Fruit fly (Drosophila melanogaster) whole organism, embryonic: Measurements from ENCODE around the gene CG15449.
A peak's percentile ranks its signal among the peaks of the same experiment; 100 is the strongest.

ENCODE experiments used
- Abd-B ChIP-seq: fragments of 200-800 bp; sonication (Bioruptor generic); optimal IDR thresholded peaks from 2 replicates; lab custom pipeline; 2018; ENCODE audit warnings: missing biosample characterization, mild to moderate bottlenecking, missing genetic modification characterization, moderate library complexity
- C15 ChIP-seq: fragments of 200-800 bp; sonication (Bioruptor generic); IDR thresholded peaks from 3 replicates; pipeline ENCODE4 v1.3.6; 2022; ENCODE audit warnings: missing biosample characterization, missing genetic modification characterization
- CG10462 ChIP-seq: fragments of 200-800 bp; sonication (Bioruptor generic); optimal IDR thresholded peaks from 2 replicates; lab custom pipeline; 2016; ENCODE audit warnings: missing biosample characterization, missing genetic modification characterization
- CG12155 ChIP-seq: fragments of 200-800 bp; sonication (Bioruptor generic); optimal IDR thresholded peaks from 3 replicates; lab custom pipeline; 2016; ENCODE audit warnings: missing biosample characterization, missing genetic modification characterization
- CG12391 ChIP-seq: fragments of 200-800 bp; sonication (Bioruptor generic); optimal IDR thresholded peaks from 3 replicates; lab custom pipeline; 2018; ENCODE audit warnings: missing biosample characterization, mild to moderate bottlenecking, missing genetic modification characterization, moderate library complexity
- CG12769 ChIP-seq: fragments of 200-800 bp; sonication (Bioruptor generic); optimal IDR thresholded peaks from 2 replicates; lab custom pipeline; 2019; ENCODE audit warnings: missing biosample characterization, mild to moderate bottlenecking, missing genetic modification characterization, moderate library complexity
- CG15696 ChIP-seq: fragments of 200-800 bp; sonication (Bioruptor generic); optimal IDR thresholded peaks from 2 replicates; lab custom pipeline; 2019; ENCODE audit warnings: missing biosample characterization, mild to moderate bottlenecking, missing genetic modification characterization, moderate library complexity
- CG16815 ChIP-seq: fragments of 200-800 bp; sonication (Bioruptor generic); optimal IDR thresholded peaks from 3 replicates; lab custom pipeline; 2017; ENCODE audit warnings: missing biosample characterization, mild to moderate bottlenecking, missing genetic modification characterization
- CG17359 ChIP-seq: fragments of 200-800 bp; sonication (Bioruptor generic); optimal IDR thresholded peaks from 3 replicates; lab custom pipeline; 2018; ENCODE audit warnings: missing biosample characterization, mild to moderate bottlenecking, missing genetic modification characterization, moderate library complexity
- CG18619 ChIP-seq: fragments of 200-800 bp; sonication (Bioruptor generic); optimal IDR thresholded peaks from 3 replicates; lab custom pipeline; 2017; ENCODE audit warnings: missing biosample characterization, mild to moderate bottlenecking, missing genetic modification characterization
- CG18764 ChIP-seq: fragments of 200-800 bp; sonication (Bioruptor generic); optimal IDR thresholded peaks from 3 replicates; lab custom pipeline; 2016; ENCODE audit warnings: missing biosample characterization, missing genetic modification characterization
- CG2120 ChIP-seq: fragments of 200-800 bp; sonication (Bioruptor generic); optimal IDR thresholded peaks from 3 replicates; lab custom pipeline; 2016; ENCODE audit warnings: missing biosample characterization, missing genetic modification characterization
- CG2712 ChIP-seq: fragments of 200-800 bp; optimal IDR thresholded peaks from 3 replicates; lab custom pipeline; 2019; ENCODE audit warnings: missing biosample characterization, mild to moderate bottlenecking, missing genetic modification characterization, moderate library complexity
- CG30403 ChIP-seq: fragments of 200-800 bp; sonication (Bioruptor generic); optimal IDR thresholded peaks from 3 replicates; lab custom pipeline; 2016; ENCODE audit warnings: missing biosample characterization, missing genetic modification characterization
- CG32767 ChIP-seq: fragments of 200-800 bp; sonication (Bioruptor generic); IDR thresholded peaks from 2 replicates; pipeline ENCODE4 v1.3.6; 2022; ENCODE audit warnings: missing biosample characterization, missing genetic modification characterization
- CG3281 ChIP-seq: fragments of 200-800 bp; sonication (Bioruptor generic); optimal IDR thresholded peaks from 3 replicates; lab custom pipeline; 2017; ENCODE audit warnings: missing biosample characterization, mild to moderate bottlenecking, missing genetic modification characterization
- CG3407 ChIP-seq: fragments of 200-800 bp; sonication (Bioruptor generic); optimal IDR thresholded peaks from 2 replicates; lab custom pipeline; 2018; ENCODE audit warnings: missing biosample characterization, mild to moderate bottlenecking, missing genetic modification characterization
- CG4328 ChIP-seq: fragments of 200-800 bp; sonication (Bioruptor generic); optimal IDR thresholded peaks from 3 replicates; lab custom pipeline; 2017; ENCODE audit warnings: missing biosample characterization, missing genetic modification reagents, missing genetic modification characterization
- CG4404 ChIP-seq: fragments of 200-800 bp; sonication (Bioruptor generic); IDR thresholded peaks from 2 replicates; pipeline ENCODE4 v1.3.6; 2022; ENCODE audit warnings: missing biosample characterization, missing genetic modification characterization
- CG4820 ChIP-seq: fragments of 200-800 bp; sonication (Bioruptor generic); optimal IDR thresholded peaks from 3 replicates; lab custom pipeline; 2016; ENCODE audit warnings: missing biosample characterization, missing genetic modification characterization
- CG6765 ChIP-seq: fragments of 200-800 bp; sonication (Bioruptor generic); optimal IDR thresholded peaks from 3 replicates; lab custom pipeline; 2017; ENCODE audit warnings: missing biosample characterization, mild to moderate bottlenecking, missing genetic modification characterization
- CG8281 ChIP-seq: fragments of 200-800 bp; sonication (Bioruptor generic); optimal IDR thresholded peaks from 2 replicates; lab custom pipeline; 2018; ENCODE audit warnings: missing biosample characterization, mild to moderate bottlenecking, missing genetic modification characterization, moderate library complexity
- CG9437 ChIP-seq: fragments of 200-800 bp; sonication (Bioruptor generic); optimal IDR thresholded peaks from 2 replicates; lab custom pipeline; 2018; ENCODE audit warnings: missing biosample characterization, mild to moderate bottlenecking, missing genetic modification characterization
- CoRest ChIP-seq: fragments of 200-800 bp; sonication (Bioruptor generic); optimal IDR thresholded peaks from 3 replicates; lab custom pipeline; 2018; ENCODE audit warnings: missing biosample characterization, mild to moderate bottlenecking, missing genetic modification characterization, moderate library complexity
- Dip2 ChIP-seq: fragments of 200-800 bp; sonication (Bioruptor generic); IDR thresholded peaks from 2 replicates; pipeline ENCODE4 v1.3.6; 2022; ENCODE audit warnings: missing biosample characterization, missing genetic modification characterization
- Drgx ChIP-seq: fragments of 200-800 bp; sonication (Bioruptor generic); IDR thresholded peaks from 2 replicates; pipeline ENCODE4 v1.3.6; 2022; ENCODE audit warnings: missing biosample characterization, missing genetic modification characterization
- H2.0 ChIP-seq: fragments of 200-800 bp; sonication (Bioruptor generic); IDR thresholded peaks from 2 replicates; pipeline ENCODE4 v1.3.6; 2022; ENCODE audit warnings: missing biosample characterization, missing genetic modification characterization
- HmgD ChIP-seq: fragments of 200-800 bp; sonication (Bioruptor generic); optimal IDR thresholded peaks from 3 replicates; lab custom pipeline; 2016; ENCODE audit warnings: missing biosample characterization, missing genetic modification characterization
- Max ChIP-seq: fragments of 200-800 bp; sonication (Bioruptor generic); optimal IDR thresholded peaks from 2 replicates; lab custom pipeline; 2016; ENCODE audit warnings: missing biosample characterization, mild to moderate bottlenecking, missing genetic modification characterization
- Mes4 ChIP-seq: fragments of 200-800 bp; sonication (Bioruptor generic); optimal IDR thresholded peaks from 2 replicates; lab custom pipeline; 2016; ENCODE audit warnings: missing biosample characterization, missing genetic modification characterization
- Mrtf ChIP-seq: fragments of 200-800 bp; sonication (Bioruptor generic); IDR thresholded peaks from 3 replicates; pipeline ENCODE4 v1.3.6; 2022; ENCODE audit warnings: missing biosample characterization, missing genetic modification characterization
- NFAT ChIP-seq: fragments of 200-800 bp; sonication (Bioruptor generic); IDR thresholded peaks from 2 replicates; pipeline ENCODE4 v1.3.6; 2022; ENCODE audit warnings: missing biosample characterization, missing genetic modification characterization
- Oli ChIP-seq: fragments of 200-800 bp; sonication (Bioruptor generic); optimal IDR thresholded peaks from 2 replicates; lab custom pipeline; 2018; ENCODE audit warnings: missing biosample characterization, mild to moderate bottlenecking, missing genetic modification characterization, moderate library complexity
- Sox102F ChIP-seq: fragments of 200-800 bp; sonication (Bioruptor generic); optimal IDR thresholded peaks from 2 replicates; lab custom pipeline; 2018; ENCODE audit warnings: missing biosample characterization, mild to moderate bottlenecking, missing genetic modification characterization, moderate library complexity
- ase ChIP-seq: fragments of 200-800 bp; sonication (Bioruptor generic); IDR thresholded peaks from 3 replicates; pipeline ENCODE4 v1.3.6; 2022; ENCODE audit warnings: missing biosample characterization, missing genetic modification characterization
- btn ChIP-seq: fragments of 200-800 bp; sonication (Bioruptor generic); optimal IDR thresholded peaks from 2 replicates; lab custom pipeline; 2016; ENCODE audit warnings: missing biosample characterization, missing genetic modification characterization
- cato ChIP-seq: fragments of 200-800 bp; sonication (Bioruptor generic); optimal IDR thresholded peaks from 2 replicates; lab custom pipeline; 2016; ENCODE audit warnings: missing biosample characterization, missing genetic modification characterization, borderline replicate concordance
- dm ChIP-seq: fragments of 200-800 bp; sonication (Bioruptor generic); optimal IDR thresholded peaks from 3 replicates; lab custom pipeline; 2016; ENCODE audit warnings: missing biosample characterization, missing genetic modification characterization
- dysf ChIP-seq: fragments of 200-800 bp; sonication (Bioruptor generic); IDR thresholded peaks from 3 replicates; pipeline ENCODE4 v1.3.6; 2022; ENCODE audit warnings: missing biosample characterization, missing genetic modification characterization
- eve ChIP-seq, 2 experiments: fragments of >200 bp; optimal IDR thresholded peaks; 2 replicates each; lab custom pipeline; 2017; ENCODE audit warnings: missing biosample characterization in 2 of 2, missing genetic modification characterization in 2 of 2
- fd96Cb ChIP-seq: fragments of 200-800 bp; sonication (Bioruptor generic); optimal IDR thresholded peaks from 2 replicates; lab custom pipeline; 2018; ENCODE audit warnings: missing biosample characterization, mild to moderate bottlenecking, missing genetic modification characterization, moderate library complexity
- nmo ChIP-seq: fragments of 200-800 bp; sonication (Bioruptor generic); optimal IDR thresholded peaks from 2 replicates; lab custom pipeline; 2018; ENCODE audit warnings: missing biosample characterization, mild to moderate bottlenecking, missing genetic modification characterization, moderate library complexity
- phol ChIP-seq: fragments of 200-800 bp; sonication (Bioruptor generic); optimal IDR thresholded peaks from 3 replicates; lab custom pipeline; 2018; ENCODE audit warnings: missing biosample characterization, mild to moderate bottlenecking, missing genetic modification characterization, moderate library complexity
- pnt ChIP-seq: fragments of 200-800 bp; sonication (Bioruptor generic); optimal IDR thresholded peaks from 3 replicates; lab custom pipeline; 2016; ENCODE audit warnings: missing biosample characterization, missing genetic modification characterization
- ranshi ChIP-seq: fragments of 200-800 bp; sonication (Bioruptor generic); IDR thresholded peaks from 2 replicates; pipeline ENCODE4 v1.3.6; 2022; ENCODE audit warnings: missing biosample characterization, missing genetic modification characterization
- sens-2 ChIP-seq: fragments of 200-800 bp; sonication (Bioruptor generic); IDR thresholded peaks from 2 replicates; pipeline ENCODE4 v1.3.6; 2022; ENCODE audit warnings: missing biosample characterization, missing genetic modification characterization
- seq ChIP-seq: fragments of 200-800 bp; sonication (Bioruptor generic); IDR thresholded peaks from 2 replicates; pipeline ENCODE4 v1.3.6; 2022; ENCODE audit warnings: missing biosample characterization, missing genetic modification characterization
- tap ChIP-seq: fragments of 200-800 bp; optimal IDR thresholded peaks from 3 replicates; lab custom pipeline; 2019; ENCODE audit warnings: missing biosample characterization, mild to moderate bottlenecking, missing genetic modification characterization, moderate library complexity
- tin ChIP-seq: fragments of 200-800 bp; sonication (Bioruptor generic); optimal IDR thresholded peaks from 3 replicates; lab custom pipeline; 2016; ENCODE audit warnings: missing biosample characterization, missing genetic modification characterization
- trem ChIP-seq: fragments of 200-800 bp; optimal IDR thresholded peaks from 3 replicates; lab custom pipeline; 2019; ENCODE audit warnings: missing biosample characterization, mild to moderate bottlenecking, missing genetic modification characterization, moderate library complexity

The CG15449 gene

dm6 chrX:21044831-21045447 is 4.5 kb upstream of the CG15449 start, which contains the start of gene Cbs (continued):
- TF ChIP-seq CoRest (tag; lab: Kevin White, UChicago) (peak; percentile 74), CG16815 (GFP tag; lab: Kevin White, UChicago) (peak; percentile 57), Dip2 (no peak), CG6765 (peak; percentile 41), CG8281 (tag; lab: Kevin White, UChicago) (peak; percentile 26), pnt (GFP tag; lab: Kevin White, UChicago) (no peak), seq (GFP tag; lab: Robert Waterston, UW) (0 out of 2 replicates have a peak, but pooled peaks have one; percentile 42), CG12769 (peak; percentile 54), CG17359 (tag; lab: Kevin White, UChicago) (peak; percentile 43), ranshi (GFP tag; lab: Robert Waterston, UW) (peak; percentile 70), CG3281 (GFP tag; lab: Kevin White, UChicago) (peak; percentile 75), CG3407 (GFP tag; lab: Kevin White, UChicago) (no peak), dm (GFP tag; lab: Kevin White, UChicago) (no peak), nmo (GFP tag; lab: Kevin White, UChicago) (peak; percentile 71), CG4404 (GFP tag; lab: Robert Waterston, UW) (no peak), CG30403 (GFP tag; lab: Kevin White, UChicago) (peak; percentile 53), CG2120 (GFP tag; lab: Kevin White, UChicago) (peak; percentile 31), Oli (tag; lab: Kevin White, UChicago) (peak; percentile 79), Mrtf (GFP tag; lab: Robert Waterston, UW) (peak; percentile 65; the same call in 2 of the 3 replicates), CG4820 (GFP tag; lab: Kevin White, UChicago) (peak; percentile 50), CG10462 (GFP tag; lab: Kevin White, UChicago) (peak; percentile 27), CG12155 (GFP tag; lab: Kevin White, UChicago) (peak; percentile 45), CG15696 (tag; lab: Kevin White, UChicago) (peak; percentile 49), NFAT (GFP tag; lab: Robert Waterston, UW) (peak; percentile 81), dysf (GFP tag; lab: Robert Waterston, UW) (peak; percentile 71), C15 (GFP tag; lab: Robert Waterston, UW) (no peak), CG2712 (peak; percentile 49), ase (GFP tag; lab: Robert Waterston, UW) (peak; percentile 57; the same call in 1 of the 3 replicates), CG9437 (peak; percentile 76), tap (peak; percentile 14), Max (GFP tag; lab: Kevin White, UChicago) (peak; percentile 38), CG18764 (GFP tag; lab: Kevin White, UChicago) (no peak), H2.0 (GFP tag; lab: Robert Waterston, UW) (peak; percentile 66), CG18619 (GFP tag; lab: Kevin White, UChicago) (peak; percentile 80), sens-2 (GFP tag; lab: Robert Waterston, UW) (0 out of 2 replicates have a peak, but pooled peaks have one; percentile 12), fd96Cb (tag; lab: Kevin White, UChicago) (peak; percentile 32), Mes4 (GFP tag; lab: Kevin White, UChicago) (no peak), eve (GFP tag; optimal IDR thresholded peaks at IDR 0.05; lab: Kevin White, UChicago) (no peak), Sox102F (GFP tag; lab: Kevin White, UChicago) (peak; percentile 59), CG4328 (GFP tag; lab: Kevin White, UChicago) (peak; percentile 62), phol (tag; lab: Kevin White, UChicago) (peak; percentile 50), cato (peak; percentile 30), HmgD (GFP tag; lab: Kevin White, UChicago) (no peak), tin (GFP tag; lab: Kevin White, UChicago) (peak; percentile 54), CG12391 (tag; lab: Kevin White, UChicago) (peak; percentile 69), Abd-B (GFP tag; lab: Kevin White, UChicago) (peak; percentile 22), CG32767 (peak; percentile 49; the same call in 1 of the 2 replicates), btn (GFP tag; lab: Kevin White, UChicago) (no peak), Drgx (GFP tag; lab: Robert Waterston, UW) (peak; percentile 56), trem (tag; lab: Kevin White, UChicago) (no peak)
